Worm (Caenorhabditis elegans) whole organism, early embryonic: ENCODE results near the gene F55C9.5.

Source experiments
- B0310.2 ChIP-seq: sonication (generic microtip); optimal IDR thresholded peaks from 2 replicates; lab custom pipeline; 2016; ENCODE audit warnings: mild to moderate bottlenecking, missing genetic modification characterization, missing compliant biosample characterization
- aly-1 ChIP-seq: sonication (generic microtip); optimal IDR thresholded peaks from 2 replicates; lab custom pipeline; 2016; ENCODE audit warnings: missing genetic modification characterization, missing compliant biosample characterization
- ama-1 ChIP-seq: fragments of 150-350 bp; optimal IDR thresholded peaks from 2 replicates; lab custom pipeline; 2014
- ceh-13 ChIP-seq: fragments of 200-800 bp; sonication (Bioruptor generic); optimal IDR thresholded peaks from 2 replicates; lab custom pipeline; 2018; ENCODE audit warnings: mild to moderate bottlenecking, missing genetic modification characterization, missing compliant biosample characterization
- ceh-36 ChIP-seq: sonication (generic microtip); optimal IDR thresholded peaks from 2 replicates; lab custom pipeline; 2016; ENCODE audit warnings: missing genetic modification characterization, inconsistent platforms, missing compliant biosample characterization
- ets-7 ChIP-seq: sonication (generic microtip); optimal IDR thresholded peaks from 2 replicates; lab custom pipeline; 2016; ENCODE audit warnings: missing genotype, missing genetic modification characterization, missing compliant biosample characterization
- flt-1 ChIP-seq: fragments of 200-800 bp; sonication (Bioruptor generic); IDR thresholded peaks from 2 replicates; pipeline ENCODE4 v1.3.6; 2022; ENCODE audit warnings: missing genetic modification characterization, missing compliant biosample characterization
- hmbx-1 ChIP-seq: sonication (generic microtip); optimal IDR thresholded peaks from 2 replicates; lab custom pipeline; 2016; ENCODE audit warnings: mild to moderate bottlenecking, missing genetic modification characterization, missing compliant biosample characterization
- pes-1 ChIP-seq: fragments of 200-800 bp; sonication (Bioruptor generic); IDR thresholded peaks from 2 replicates; pipeline ENCODE4 v1.3.6; 2022; ENCODE audit warnings: missing genetic modification reagents, missing genetic modification characterization, missing compliant biosample characterization
- sea-1 ChIP-seq: fragments of 200-800 bp; sonication (Bioruptor generic); conservative IDR thresholded peaks from 2 replicates; pipeline ENCODE4 v1.3.6; 2022; ENCODE audit warnings: missing genetic modification characterization, missing compliant biosample characterization
- tra-4 ChIP-seq: sonication (generic microtip); optimal IDR thresholded peaks from 2 replicates; lab custom pipeline; 2017; ENCODE audit warnings: missing genetic modification characterization, missing compliant biosample characterization

ce11 chrV:19282314-19282713, 10.6 kb downstream of the F55C9.5 start, which contains the start of gene fbxb-117:
- no peak for TF ChIP-seq hmbx-1 (tag; lab: Kevin White, UChicago)
- TF ChIP-seq aly-1 (tag; lab: Kevin White, UChicago): no peak
- TF ChIP-seq ama-1: no peak
- TF ChIP-seq pes-1 (GFP tag; lab: Robert Waterston, UW): no peak
- no peak for TF ChIP-seq ceh-36 (tag; lab: Kevin White, UChicago)
- TF ChIP-seq flt-1 (GFP tag; lab: Robert Waterston, UW): no peak
- no peak for TF ChIP-seq B0310.2 (tag; lab: Kevin White, UChicago)
- no peak for TF ChIP-seq sea-1 (GFP tag; lab: Robert Waterston, UW)
- no peak for TF ChIP-seq tra-4 (tag; lab: Kevin White, UChicago)
- no peak for TF ChIP-seq ets-7 (tag; lab: Kevin White, UChicago)
- no peak for TF ChIP-seq ceh-13 (GFP tag; lab: Kevin White, UChicago)
